Fruit fly (Drosophila melanogaster) whole organism, prepupa: Measurements from ENCODE around the gene Oseg1.

Source experiments
- CG6854 ChIP-seq: fragments of 200-800 bp; sonication (Bioruptor generic); optimal IDR thresholded peaks from 2 replicates; lab custom pipeline; 2017; ENCODE audit warnings: missing biosample characterization, mild to moderate bottlenecking, missing genetic modification characterization
- Sox14 ChIP-seq: fragments of 200-800 bp; sonication (Bioruptor generic); optimal IDR thresholded peaks from 3 replicates; lab custom pipeline; 2016; ENCODE audit warnings: missing biosample characterization, missing genetic modification characterization

DNA sequence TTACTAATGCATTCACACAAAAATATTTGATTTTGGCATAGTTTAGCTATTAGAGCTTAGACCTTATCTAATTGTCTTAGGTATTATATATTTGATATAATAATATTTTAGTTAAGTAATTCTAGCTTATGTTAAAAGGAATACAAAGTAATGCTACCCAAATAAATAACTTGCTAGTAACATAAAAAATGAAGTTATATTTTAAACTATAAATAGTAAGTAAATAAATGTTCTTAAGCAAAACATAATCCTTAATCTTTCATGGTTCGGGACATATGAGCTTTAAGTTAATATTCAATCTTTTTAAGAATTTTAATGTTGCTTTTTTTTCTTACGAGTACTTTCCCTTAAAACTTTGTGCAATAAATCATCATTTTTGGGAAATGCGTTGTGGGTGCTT is 10.5 kb upstream of the Oseg1 start:
- TF ChIP-seq CG6854 (GFP tag; lab: Kevin White, UChicago) (no peak), Sox14 (GFP tag; lab: Kevin White, UChicago) (no peak)
